Fruit fly (Drosophila melanogaster) whole organism, embryonic: ENCODE results near the gene Pdzd8.
A peak's percentile ranks its signal among the peaks of the same experiment; 100 is the strongest.

ENCODE experiments used
- Aef1 ChIP-seq: fragments of 200-800 bp; sonication (Bioruptor generic); IDR thresholded peaks from 3 replicates; pipeline ENCODE4 v1.3.6; 2022; ENCODE audit warnings: missing biosample characterization, missing genetic modification characterization
- Atf6 ChIP-seq: fragments of 200-800 bp; sonication (Bioruptor generic); IDR thresholded peaks from 2 replicates; pipeline ENCODE4 v1.3.6; 2022; ENCODE audit warnings: missing biosample characterization, missing genetic modification characterization
- BtbVII ChIP-seq: fragments of 200-800 bp; sonication (Bioruptor generic); optimal IDR thresholded peaks from 3 replicates; lab custom pipeline; 2017; ENCODE audit warnings: missing biosample characterization, mild to moderate bottlenecking, missing genetic modification characterization
- CG10462 ChIP-seq: fragments of 200-800 bp; sonication (Bioruptor generic); optimal IDR thresholded peaks from 2 replicates; lab custom pipeline; 2016; ENCODE audit warnings: missing biosample characterization, missing genetic modification characterization
- CG10543 ChIP-seq: fragments of 200-800 bp; sonication (Bioruptor generic); optimal IDR thresholded peaks from 3 replicates; lab custom pipeline; 2017; ENCODE audit warnings: missing biosample characterization, mild to moderate bottlenecking, missing genetic modification characterization, moderate library complexity
- CG10959 ChIP-seq: fragments of 200-800 bp; sonication (Bioruptor generic); IDR thresholded peaks from 2 replicates; pipeline ENCODE4 v1.3.6; 2022; ENCODE audit warnings: missing biosample characterization, missing genetic modification characterization
- CG12071 ChIP-seq: fragments of 200-800 bp; sonication (Bioruptor generic); optimal IDR thresholded peaks from 3 replicates; lab custom pipeline; 2018; ENCODE audit warnings: missing biosample characterization, mild to moderate bottlenecking, missing genetic modification characterization
- CG13296 ChIP-seq: fragments of 200-800 bp; sonication (Bioruptor generic); optimal IDR thresholded peaks from 3 replicates; lab custom pipeline; 2018; ENCODE audit warnings: missing biosample characterization, mild to moderate bottlenecking, missing genetic modification characterization
- CG14710 ChIP-seq: fragments of 200-800 bp; sonication (Bioruptor generic); optimal IDR thresholded peaks from 3 replicates; lab custom pipeline; 2019; ENCODE audit warnings: missing biosample characterization, mild to moderate bottlenecking, missing genetic modification characterization, moderate library complexity
- CG15601 ChIP-seq: fragments of 200-800 bp; sonication (Bioruptor generic); optimal IDR thresholded peaks from 3 replicates; lab custom pipeline; 2019; ENCODE audit warnings: missing biosample characterization, mild to moderate bottlenecking, missing genetic modification characterization, moderate library complexity
- CG17612 ChIP-seq: fragments of 200-800 bp; sonication (Bioruptor generic); IDR thresholded peaks from 2 replicates; pipeline ENCODE4 v1.3.6; 2022; ENCODE audit warnings: missing biosample characterization, missing genetic modification characterization
- CG18262 ChIP-seq: fragments of 200-800 bp; optimal IDR thresholded peaks from 3 replicates; lab custom pipeline; 2019; ENCODE audit warnings: missing biosample characterization, mild to moderate bottlenecking, missing genetic modification characterization, moderate library complexity
- CG2199 ChIP-seq: fragments of 200-800 bp; sonication (Bioruptor generic); IDR thresholded peaks from 3 replicates; pipeline ENCODE4 v1.3.6; 2022; ENCODE audit warnings: missing biosample characterization, missing genetic modification characterization
- CG3065 ChIP-seq: fragments of 200-800 bp; sonication (Bioruptor generic); optimal IDR thresholded peaks from 2 replicates; lab custom pipeline; 2016; ENCODE audit warnings: missing biosample characterization, missing genetic modification characterization
- CG31224 ChIP-seq: fragments of 200-800 bp; sonication (Bioruptor generic); IDR thresholded peaks from 2 replicates; pipeline ENCODE4 v1.3.6; 2022; ENCODE audit warnings: missing biosample characterization, missing genetic modification characterization
- CG3838 ChIP-seq: fragments of 200-800 bp; sonication (Bioruptor generic); optimal IDR thresholded peaks from 3 replicates; lab custom pipeline; 2016; ENCODE audit warnings: missing biosample characterization, missing genetic modification characterization
- CG6175 ChIP-seq: fragments of 200-800 bp; sonication (Bioruptor generic); IDR thresholded peaks from 3 replicates; pipeline ENCODE4 v1.3.6; 2022; ENCODE audit warnings: missing biosample characterization, missing genetic modification characterization
- CG6854 ChIP-seq: fragments of 200-800 bp; sonication (Bioruptor generic); optimal IDR thresholded peaks from 3 replicates; lab custom pipeline; 2017; ENCODE audit warnings: missing biosample characterization, mild to moderate bottlenecking, missing genetic modification characterization
- CG7357 ChIP-seq: fragments of 200-800 bp; sonication (Bioruptor generic); IDR thresholded peaks from 3 replicates; pipeline ENCODE4 v1.3.6; 2022; ENCODE audit warnings: missing biosample characterization, missing genetic modification characterization
- CG7372 ChIP-seq: fragments of 200-800 bp; sonication (Bioruptor generic); IDR thresholded peaks from 2 replicates; pipeline ENCODE4 v1.3.6; 2022; ENCODE audit warnings: missing biosample characterization, missing genetic modification characterization
- CG7786 ChIP-seq: fragments of 200-800 bp; sonication (Bioruptor generic); optimal IDR thresholded peaks from 2 replicates; lab custom pipeline; 2016; ENCODE audit warnings: missing biosample characterization, missing genetic modification characterization
- CG7928 ChIP-seq: fragments of 200-800 bp; sonication (Bioruptor generic); optimal IDR thresholded peaks from 2 replicates; lab custom pipeline; 2017; ENCODE audit warnings: missing biosample characterization, mild to moderate bottlenecking, missing genetic modification characterization
- CG8944 ChIP-seq: fragments of 200-800 bp; sonication (Bioruptor generic); optimal IDR thresholded peaks from 3 replicates; lab custom pipeline; 2016; ENCODE audit warnings: missing biosample characterization, missing genetic modification characterization
- Dbx ChIP-seq: fragments of 200-800 bp; sonication (Bioruptor generic); IDR thresholded peaks from 3 replicates; pipeline ENCODE4 v1.3.6; 2022; ENCODE audit warnings: missing biosample characterization, missing genetic modification characterization
- Drgx ChIP-seq: fragments of 200-800 bp; sonication (Bioruptor generic); IDR thresholded peaks from 2 replicates; pipeline ENCODE4 v1.3.6; 2022; ENCODE audit warnings: missing biosample characterization, missing genetic modification characterization
- GATAe ChIP-seq: fragments of 200-800 bp; sonication (Bioruptor generic); conservative IDR thresholded peaks from 2 replicates; pipeline ENCODE4 v1.3.6; 2022; ENCODE audit warnings: missing biosample characterization, missing genetic modification characterization
- Hr78 ChIP-seq, 2 experiments: fragments of 200-800 bp in 1 of 2; fragments of >200 bp in 1 of 2; sonication (Bioruptor generic) in 1 of 2; optimal IDR thresholded peaks; 2 replicates each; lab custom pipeline; 2017 to 2019; ENCODE audit warnings: missing biosample characterization in 2 of 2, missing genetic modification characterization in 2 of 2, mild to moderate bottlenecking in 1 of 2, moderate library complexity in 1 of 2
- Lhr ChIP-seq: fragments of 200-800 bp; sonication (Bioruptor generic); optimal IDR thresholded peaks from 3 replicates; lab custom pipeline; 2017; ENCODE audit warnings: mild to moderate bottlenecking, missing biosample characterization, missing genetic modification reagents, missing genetic modification characterization
- Lim3 ChIP-seq: fragments of 200-800 bp; sonication (Bioruptor generic); IDR thresholded peaks from 2 replicates; pipeline ENCODE4 v1.3.6; 2022; ENCODE audit warnings: missing biosample characterization, missing genetic modification characterization
- Lpt ChIP-seq: fragments of >200 bp; optimal IDR thresholded peaks from 2 replicates; lab custom pipeline; 2018; ENCODE audit warnings: missing biosample characterization, missing genetic modification characterization
- PHDP ChIP-seq: fragments of 200-800 bp; sonication (Bioruptor generic); optimal IDR thresholded peaks from 3 replicates; lab custom pipeline; 2018; ENCODE audit warnings: missing biosample characterization, mild to moderate bottlenecking, missing genetic modification characterization, moderate library complexity
- ab ChIP-seq: fragments of 200-800 bp; sonication (Bioruptor generic); optimal IDR thresholded peaks from 2 replicates; lab custom pipeline; 2016; ENCODE audit warnings: missing biosample characterization, missing genetic modification characterization
- br ChIP-seq: fragments of >200 bp; optimal IDR thresholded peaks from 2 replicates; lab custom pipeline; 2017
- caup ChIP-seq: fragments of 200-800 bp; sonication (Bioruptor generic); optimal IDR thresholded peaks from 3 replicates; lab custom pipeline; 2017; ENCODE audit warnings: missing biosample characterization, mild to moderate bottlenecking, missing genetic modification characterization, moderate library complexity; ENCODE audit not compliant: severe bottlenecking
- chm ChIP-seq: fragments of 200-800 bp; sonication (Bioruptor generic); IDR thresholded peaks from 2 replicates; pipeline ENCODE4 v1.3.6; 2022; ENCODE audit warnings: missing biosample characterization, missing genetic modification characterization
- chn ChIP-seq: fragments of 200-800 bp; sonication (Bioruptor generic); optimal IDR thresholded peaks from 2 replicates; lab custom pipeline; 2016; ENCODE audit warnings: missing biosample characterization, missing genetic modification characterization
- dpn ChIP-seq, 2 experiments: fragments of 200-800 bp; sonication (Bioruptor generic); optimal IDR thresholded peaks; 3 replicates each; lab custom pipeline; 2016; ENCODE audit warnings: missing biosample characterization in 2 of 2, missing genetic modification characterization in 2 of 2
- gfzf ChIP-seq: fragments of 200-800 bp; sonication (Bioruptor generic); optimal IDR thresholded peaks from 2 replicates; lab custom pipeline; 2016; ENCODE audit warnings: missing biosample characterization, mild to moderate bottlenecking, missing genetic modification characterization, moderate library complexity
- lmd ChIP-seq: fragments of 200-800 bp; sonication (Bioruptor generic); IDR thresholded peaks from 2 replicates; pipeline ENCODE4 v1.3.6; 2022; ENCODE audit warnings: missing biosample characterization, missing genetic modification characterization
- luna ChIP-seq: fragments of 200-800 bp; sonication (Bioruptor generic); optimal IDR thresholded peaks from 2 replicates; lab custom pipeline; 2016; ENCODE audit warnings: missing biosample characterization, missing genetic modification characterization
- mirr ChIP-seq: fragments of 200-800 bp; sonication (Bioruptor generic); optimal IDR thresholded peaks from 3 replicates; lab custom pipeline; 2018; ENCODE audit warnings: missing biosample characterization, mild to moderate bottlenecking, missing genetic modification characterization
- nerfin-1 ChIP-seq: fragments of 200-800 bp; sonication (Bioruptor generic); optimal IDR thresholded peaks from 3 replicates; lab custom pipeline; 2019; ENCODE audit warnings: missing biosample characterization, mild to moderate bottlenecking, missing genetic modification characterization, moderate library complexity
- pb ChIP-seq: fragments of 200-800 bp; sonication (Bioruptor generic); optimal IDR thresholded peaks from 3 replicates; lab custom pipeline; 2016; ENCODE audit warnings: missing biosample characterization, missing genetic modification characterization
- repo ChIP-seq: fragments of 200-800 bp; sonication (Bioruptor generic); optimal IDR thresholded peaks from 2 replicates; lab custom pipeline; 2016; ENCODE audit warnings: missing biosample characterization, missing genetic modification characterization
- salm ChIP-seq: fragments of 200-800 bp; sonication (Bioruptor generic); optimal IDR thresholded peaks from 2 replicates; lab custom pipeline; 2018; ENCODE audit warnings: missing biosample characterization, mild to moderate bottlenecking, missing genetic modification characterization
- slbo ChIP-seq: fragments of 200-800 bp; sonication (Bioruptor generic); IDR thresholded peaks from 2 replicates; pipeline ENCODE4 v1.3.6; 2022; ENCODE audit warnings: missing biosample characterization, missing genetic modification characterization
- sob ChIP-seq: fragments of 200-800 bp; sonication (Bioruptor generic); IDR thresholded peaks from 2 replicates; pipeline ENCODE4 v1.3.6; 2022; ENCODE audit warnings: missing biosample characterization, missing genetic modification characterization
- stc ChIP-seq: fragments of 200-800 bp; sonication (Bioruptor generic); IDR thresholded peaks from 2 replicates; pipeline ENCODE4 v1.3.6; 2022; ENCODE audit warnings: missing biosample characterization, missing genetic modification characterization
- tgo ChIP-seq: fragments of 200-800 bp; sonication (Bioruptor generic); IDR thresholded peaks from 3 replicates; pipeline ENCODE4 v1.3.6; 2022; ENCODE audit warnings: missing biosample characterization, missing genetic modification characterization
- tio ChIP-seq: fragments of 200-800 bp; sonication (Bioruptor generic); optimal IDR thresholded peaks from 2 replicates; lab custom pipeline; 2017; ENCODE audit warnings: missing biosample characterization, missing genetic modification characterization, inconsistent platforms
- vvl ChIP-seq: fragments of 200-800 bp; sonication (Bioruptor generic); IDR thresholded peaks from 2 replicates; pipeline ENCODE4 v1.3.6; 2022; ENCODE audit warnings: missing biosample characterization, missing genetic modification characterization
- zf30C ChIP-seq: fragments of 200-800 bp; sonication (Bioruptor generic); optimal IDR thresholded peaks from 3 replicates; lab custom pipeline; 2018; ENCODE audit warnings: missing biosample characterization, mild to moderate bottlenecking, missing genetic modification characterization

The Pdzd8 gene

DNA sequence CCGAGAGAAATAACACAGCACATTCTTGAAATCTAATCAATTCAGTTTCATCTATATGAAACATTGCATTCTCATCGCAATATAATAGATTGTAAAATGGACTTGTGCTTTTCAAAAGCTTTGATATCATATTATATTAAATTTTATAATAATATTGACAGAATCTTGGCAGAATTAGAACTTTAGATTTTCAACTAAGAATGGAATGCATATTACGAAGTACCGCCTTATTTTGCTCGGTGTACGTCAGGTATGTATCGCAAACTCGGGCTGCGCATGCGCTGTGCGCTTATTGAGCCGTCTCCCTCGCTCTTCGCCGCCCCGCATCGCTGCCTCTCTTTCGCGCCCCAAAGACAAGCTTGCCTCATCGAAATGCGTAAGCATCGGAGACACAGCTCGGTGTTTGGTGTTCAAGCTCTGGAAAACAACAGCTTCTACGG is 15.5 kb downstream of the Pdzd8 start (continued):
- TF ChIP-seq CG8944 (GFP tag; lab: Kevin White, UChicago) = no peak
- peak; percentile 92 for TF ChIP-seq CG6175
- peak; percentile 87 for TF ChIP-seq CG7357 (GFP tag; lab: Robert Waterston, UW)
- TF ChIP-seq CG14710 = peak; percentile 92
- TF ChIP-seq CG10543 (GFP tag; lab: Kevin White, UChicago) = peak; percentile 94
- TF ChIP-seq CG10462 (GFP tag; lab: Kevin White, UChicago) = peak; percentile 57
- TF ChIP-seq CG2199 (GFP tag; lab: Robert Waterston, UW) = peak; percentile 72; the same call in 1 of the 3 replicates
- TF ChIP-seq ab (GFP tag; lab: Kevin White, UChicago) = no peak
- TF ChIP-seq CG3838 (GFP tag; lab: Kevin White, UChicago) = no peak
- peak; percentile 81 for TF ChIP-seq Aef1
- TF ChIP-seq chm (GFP tag; lab: Robert Waterston, UW) = no peak
- TF ChIP-seq CG12071 (GFP tag; lab: Kevin White, UChicago) = peak; percentile 61
- no peak for TF ChIP-seq luna (GFP tag; lab: Kevin White, UChicago)
- TF ChIP-seq BtbVII (GFP tag; lab: Kevin White, UChicago) = peak; percentile 85
- peak; percentile 90 for TF ChIP-seq PHDP (tag; lab: Kevin White, UChicago)
- peak; percentile 56; the same call in 1 of the 2 replicates for TF ChIP-seq Lim3 (GFP tag; lab: Robert Waterston, UW)
- TF ChIP-seq CG10959 = peak; percentile 73
- peak; percentile 83 for TF ChIP-seq CG7372
- peak; percentile 63 for TF ChIP-seq Lhr (GFP tag; lab: Kevin White, UChicago)
- TF ChIP-seq Drgx (GFP tag; lab: Robert Waterston, UW) = peak; percentile 85
- peak; percentile 90 for TF ChIP-seq nerfin-1 (tag; lab: Kevin White, UChicago)
- TF ChIP-seq CG18262 = peak; percentile 96
- peak; percentile 87 for TF ChIP-seq salm (tag; lab: Kevin White, UChicago)
- TF ChIP-seq vvl (GFP tag; lab: Robert Waterston, UW) = peak; percentile 89
- no peak for TF ChIP-seq br
- TF ChIP-seq Hr78 (GFP tag; optimal IDR thresholded peaks at IDR 0.05; lab: Kevin White, UChicago) = peak in 1 of 2 experiments; percentile 79
- TF ChIP-seq chn = peak; percentile 1
- TF ChIP-seq tio = peak; percentile 84
- TF ChIP-seq CG7786 (GFP tag; lab: Kevin White, UChicago) = no peak
- peak; percentile 84 for TF ChIP-seq CG6854 (GFP tag; lab: Kevin White, UChicago)
- TF ChIP-seq GATAe (GFP tag; lab: Robert Waterston, UW) = peak; percentile 47
- peak; percentile 90 for TF ChIP-seq lmd
- peak; percentile 89 for TF ChIP-seq zf30C (GFP tag; lab: Kevin White, UChicago)
- TF ChIP-seq Dbx = peak; percentile 82
- TF ChIP-seq pb = no peak
- TF ChIP-seq dpn (GFP tag; optimal IDR thresholded peaks at IDR 0.05; lab: Kevin White, UChicago) = peak in 1 of 2 experiments; percentile 80
- peak; percentile 57 for TF ChIP-seq CG7928 (GFP tag; lab: Kevin White, UChicago)
- peak; percentile 81 for TF ChIP-seq sob
- TF ChIP-seq Lpt = no peak
- TF ChIP-seq repo (GFP tag; lab: Kevin White, UChicago) = no peak
- peak; percentile 74 for TF ChIP-seq slbo
- TF ChIP-seq Atf6 (GFP tag; lab: Robert Waterston, UW) = peak; percentile 83
- TF ChIP-seq CG15601 (tag; lab: Kevin White, UChicago) = peak; percentile 87
- no peak for TF ChIP-seq gfzf
- peak; percentile 76 for TF ChIP-seq CG31224 (GFP tag; lab: Robert Waterston, UW)
- peak; percentile 48 for TF ChIP-seq mirr (GFP tag; lab: Kevin White, UChicago)
- TF ChIP-seq CG3065 (GFP tag; lab: Kevin White, UChicago) = peak; percentile 35
- peak; percentile 44; the same call in 1 of the 2 replicates for TF ChIP-seq CG17612 (GFP tag; lab: Robert Waterston, UW)
- peak; percentile 86 for TF ChIP-seq caup
- peak; percentile 88 for TF ChIP-seq stc (GFP tag; lab: Robert Waterston, UW)
- TF ChIP-seq CG13296 (GFP tag; lab: Kevin White, UChicago) = peak; percentile 93
- peak; percentile 90 for TF ChIP-seq tgo (GFP tag; lab: Robert Waterston, UW)
